Fruit fly (Drosophila melanogaster) whole organism, wandering third instar larva: ENCODE results near the gene Sodh2.

Experiments
- Abd-B ChIP-seq: fragments of >200 bp; optimal IDR thresholded peaks from 2 replicates; lab custom pipeline; 2017; ENCODE audit warnings: missing biosample characterization, missing genetic modification characterization
- CG32264 ChIP-seq: fragments of 200-800 bp; sonication (Bioruptor generic); optimal IDR thresholded peaks from 2 replicates; lab custom pipeline; 2016; ENCODE audit warnings: missing biosample characterization, missing genetic modification characterization
- CG9705 ChIP-seq: fragments of 200-800 bp; sonication (Bioruptor generic); optimal IDR thresholded peaks from 2 replicates; lab custom pipeline; 2018; ENCODE audit warnings: missing biosample characterization, mild to moderate bottlenecking, missing genetic modification characterization
- CrebA ChIP-seq: fragments of 200-800 bp; sonication (Bioruptor generic); optimal IDR thresholded peaks from 2 replicates; lab custom pipeline; 2016; ENCODE audit warnings: missing biosample characterization, mild to moderate bottlenecking, missing genetic modification characterization, borderline replicate concordance
- Dfd ChIP-seq: fragments of >200 bp; optimal IDR thresholded peaks from 2 replicates; lab custom pipeline; 2017; ENCODE audit warnings: missing biosample characterization, missing genetic modification characterization
- Dif ChIP-seq: fragments of 200-275, 200-300 bp; sonication (Bioruptor generic); optimal IDR thresholded peaks from 2 replicates; lab custom pipeline; 2018; ENCODE audit warnings: missing biosample characterization, missing genetic modification characterization; ENCODE audit not compliant: partially characterized antibody
- GATAd ChIP-seq: sonication (Bioruptor generic); optimal IDR thresholded peaks from 2 replicates; lab custom pipeline; 2016; ENCODE audit warnings: missing biosample characterization, missing genetic modification characterization
- HLH106 ChIP-seq: fragments of 200-800 bp; optimal IDR thresholded peaks from 3 replicates; lab custom pipeline; 2019; ENCODE audit warnings: missing biosample characterization, mild to moderate bottlenecking, missing genetic modification characterization, moderate library complexity
- Hnf4 ChIP-seq: fragments of 200-800 bp; sonication (Bioruptor generic); optimal IDR thresholded peaks from 2 replicates; lab custom pipeline; 2016; ENCODE audit warnings: missing biosample characterization, mild to moderate bottlenecking, missing genetic modification characterization
- Hr78 ChIP-seq: fragments of >200 bp; optimal IDR thresholded peaks from 2 replicates; lab custom pipeline; 2017; ENCODE audit warnings: missing biosample characterization, missing genetic modification characterization
- Hr83 ChIP-seq: fragments of 200-300 bp; sonication (Bioruptor generic); optimal IDR thresholded peaks from 2 replicates; lab custom pipeline; 2016; ENCODE audit warnings: missing biosample characterization, mild to moderate bottlenecking, missing genetic modification characterization, moderate library complexity; ENCODE audit not compliant: poor library complexity, severe bottlenecking
- Jra ChIP-seq: sonication (Bioruptor generic); optimal IDR thresholded peaks from 2 replicates; lab custom pipeline; 2016; ENCODE audit warnings: missing biosample characterization, missing genetic modification characterization
- Mio ChIP-seq: sonication (Bioruptor generic); optimal IDR thresholded peaks from 2 replicates; lab custom pipeline; 2016; ENCODE audit warnings: missing biosample characterization, missing genetic modification characterization
- Myc ChIP-seq: fragments of >200 bp; optimal IDR thresholded peaks from 2 replicates; lab custom pipeline; 2017
- N ChIP-seq: fragments of >200 bp; optimal IDR thresholded peaks from 2 replicates; lab custom pipeline; 2018; ENCODE audit warnings: missing biosample characterization, missing external identifiers, missing genetic modification characterization
- OdsH ChIP-seq: fragments of 200-800 bp; sonication (Bioruptor generic); optimal IDR thresholded peaks from 2 replicates; lab custom pipeline; 2016; ENCODE audit warnings: missing biosample characterization, mild to moderate bottlenecking, missing genetic modification characterization
- Rel ChIP-seq, 2 experiments: fragments of 200-800 bp; sonication (Bioruptor generic) in 1 of 2; optimal IDR thresholded peaks; 2 replicates in 1 of 2; 3 replicates in 1 of 2; lab custom pipeline; 2016 to 2019; ENCODE audit warnings: mild to moderate bottlenecking in 2 of 2, missing biosample characterization in 2 of 2, missing genetic modification characterization in 2 of 2, moderate library complexity in 1 of 2
- Sp1 ChIP-seq: fragments of 200-800 bp; sonication (Bioruptor generic); optimal IDR thresholded peaks from 3 replicates; lab custom pipeline; 2019; ENCODE audit warnings: missing biosample characterization, mild to moderate bottlenecking, missing genetic modification characterization, moderate library complexity
- Vsx2 ChIP-seq: fragments of 200-300, 225-300 bp; sonication (Bioruptor generic); optimal IDR thresholded peaks from 2 replicates; lab custom pipeline; 2018; ENCODE audit warnings: missing biosample characterization, missing genetic modification characterization; ENCODE audit not compliant: partially characterized antibody
- br ChIP-seq: fragments of 200-800 bp; sonication (Bioruptor generic); optimal IDR thresholded peaks from 2 replicates; lab custom pipeline; 2016; ENCODE audit warnings: missing biosample characterization, missing genetic modification characterization
- brk ChIP-seq: fragments of 200-800 bp; sonication (Bioruptor generic); optimal IDR thresholded peaks from 2 replicates; lab custom pipeline; 2016; ENCODE audit warnings: missing biosample characterization, mild to moderate bottlenecking, missing genetic modification characterization
- dl ChIP-seq, 2 experiments: fragments of 175-275, 200-275 bp in 1 of 2; fragments of 200-275 bp in 1 of 2; sonication (Bioruptor generic); optimal IDR thresholded peaks; lab custom pipeline; 2018; ENCODE audit warnings: mild to moderate bottlenecking in 2 of 2, missing biosample characterization in 2 of 2, missing genetic modification characterization in 2 of 2, moderate library complexity in 2 of 2; ENCODE audit not compliant: partially characterized antibody in 2 of 2, insufficient read depth in 1 of 2
- dmrt93B ChIP-seq: fragments of 200-800 bp; sonication (Bioruptor generic); optimal IDR thresholded peaks from 2 replicates; lab custom pipeline; 2018; ENCODE audit warnings: missing biosample characterization, mild to moderate bottlenecking, missing genetic modification characterization
- dsf ChIP-seq: sonication (Bioruptor generic); optimal IDR thresholded peaks from 2 replicates; lab custom pipeline; 2016; ENCODE audit warnings: missing biosample characterization, missing genetic modification characterization, borderline replicate concordance
- ey ChIP-seq: fragments of 200-800 bp; sonication (Bioruptor generic); optimal IDR thresholded peaks from 2 replicates; lab custom pipeline; 2016; ENCODE audit warnings: missing biosample characterization, missing genetic modification characterization
- foxo ChIP-seq, 2 experiments: fragments of 200-800 bp; sonication (Bioruptor generic); optimal IDR thresholded peaks; 2 replicates in 1 of 2; 3 replicates in 1 of 2; lab custom pipeline; 2016 to 2017; ENCODE audit warnings: missing biosample characterization in 2 of 2, missing genetic modification characterization in 2 of 2
- fru ChIP-seq: fragments of 200-800 bp; sonication (Bioruptor generic); optimal IDR thresholded peaks from 3 replicates; lab custom pipeline; 2016; ENCODE audit warnings: missing biosample characterization, mild to moderate bottlenecking, missing genetic modification characterization
- h ChIP-seq: fragments of 200-800 bp; sonication (Bioruptor generic); optimal IDR thresholded peaks from 3 replicates; lab custom pipeline; 2016; ENCODE audit warnings: missing biosample characterization, mild to moderate bottlenecking, missing genetic modification characterization
- jim ChIP-seq: fragments of 175-275, 200-325 bp; sonication (Bioruptor generic); optimal IDR thresholded peaks from 2 replicates; lab custom pipeline; 2016; ENCODE audit warnings: missing biosample characterization, mild to moderate bottlenecking, missing genetic modification characterization
- lola ChIP-seq: fragments of >200 bp; optimal IDR thresholded peaks from 2 replicates; lab custom pipeline; 2017; ENCODE audit warnings: missing biosample characterization, missing genetic modification characterization
- pan ChIP-seq: fragments of >200 bp; optimal IDR thresholded peaks from 2 replicates; lab custom pipeline; 2017
- psq ChIP-seq: fragments of 200-800 bp; sonication (Bioruptor generic); optimal IDR thresholded peaks from 3 replicates; lab custom pipeline; 2017; ENCODE audit warnings: missing biosample characterization, mild to moderate bottlenecking, missing genetic modification characterization, moderate library complexity
- rgr ChIP-seq: fragments of 200-800 bp; sonication (Bioruptor generic); optimal IDR thresholded peaks from 3 replicates; lab custom pipeline; 2016; ENCODE audit warnings: missing biosample characterization, mild to moderate bottlenecking, missing genetic modification characterization
- sage ChIP-seq: fragments of 200-800 bp; sonication (Bioruptor generic); optimal IDR thresholded peaks from 2 replicates; lab custom pipeline; 2016; ENCODE audit warnings: missing biosample characterization, mild to moderate bottlenecking, missing genetic modification characterization
- sv ChIP-seq: fragments of 200-800 bp; sonication (Bioruptor generic); optimal IDR thresholded peaks from 3 replicates; lab custom pipeline; 2016; ENCODE audit warnings: missing biosample characterization, missing genetic modification characterization
- tai ChIP-seq: sonication (Bioruptor generic); optimal IDR thresholded peaks from 2 replicates; lab custom pipeline; 2016; ENCODE audit warnings: missing biosample characterization, missing genetic modification characterization
- usp ChIP-seq: fragments of >200 bp; optimal IDR thresholded peaks from 2 replicates; lab custom pipeline; 2017; ENCODE audit warnings: missing biosample characterization, missing genetic modification characterization
- woc ChIP-seq: sonication (Bioruptor generic); optimal IDR thresholded peaks from 2 replicates; lab custom pipeline; 2016; ENCODE audit warnings: missing biosample characterization, mild to moderate bottlenecking, missing genetic modification characterization

Gene Sodh2

DNA sequence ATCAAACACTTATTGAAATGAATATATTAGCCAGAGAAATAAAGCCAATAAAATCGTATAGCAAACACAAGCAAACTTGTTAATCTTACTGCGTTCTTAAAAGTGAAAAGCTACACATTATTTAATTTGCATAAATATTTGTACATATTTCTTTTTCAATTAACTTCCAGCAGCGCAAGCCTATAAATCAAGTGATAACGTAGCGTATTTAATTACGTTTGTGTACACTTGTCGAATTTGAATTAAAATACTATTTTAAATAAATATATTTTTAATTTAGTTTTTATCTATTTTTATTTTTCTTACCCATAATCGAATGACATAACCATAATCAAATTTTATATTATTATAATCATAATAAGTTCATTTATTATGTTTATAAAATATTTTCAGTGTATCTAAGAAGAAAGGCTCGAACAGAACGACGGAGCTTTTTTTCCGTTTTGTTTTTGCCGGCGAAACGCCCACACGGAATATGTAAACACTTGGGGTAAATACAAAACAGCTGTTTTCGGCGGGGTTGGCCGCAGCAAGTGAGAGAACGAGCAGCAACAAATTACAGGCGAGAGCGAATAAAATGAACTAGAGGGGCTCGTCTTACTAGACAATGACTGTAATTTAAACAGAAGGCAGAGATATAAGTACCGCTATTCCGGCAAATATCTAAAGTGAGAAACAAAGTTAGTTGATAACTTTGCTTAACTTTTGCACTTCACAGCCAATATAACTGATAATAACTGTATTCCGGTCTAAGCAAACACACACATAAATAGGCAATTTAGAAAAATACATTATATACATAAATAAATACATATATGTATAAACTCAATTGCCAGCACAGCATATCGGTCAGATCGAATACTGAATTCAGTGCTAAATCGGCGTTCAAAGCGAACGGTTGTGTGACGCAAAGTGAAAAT, at the start of gene Sodh2:
Gene Sodh2, plus strand, starts transcription at position 870 of the 920 bp plus-strand sequence.
- TF ChIP-seq fru (GFP tag; lab: Kevin White, UChicago) = peak; percentile 70
- TF ChIP-seq dmrt93B (GFP tag; lab: Kevin White, UChicago) = peak; percentile 51
- TF ChIP-seq GATAd = peak; percentile 36
- TF ChIP-seq h (GFP tag; lab: Kevin White, UChicago) = peak; percentile 85
- TF ChIP-seq CG32264 = peak; percentile 17
- no peak for TF ChIP-seq Vsx2 (GFP tag; lab: Kevin White, UChicago)
- peak; percentile 58 for TF ChIP-seq Rel (GFP tag; optimal IDR thresholded peaks at IDR 0.05; lab: Kevin White, UChicago)
- TF ChIP-seq Rel (tag; optimal IDR thresholded peaks at IDR 0.05; lab: Kevin White, UChicago) = peak; percentile 74
- TF ChIP-seq pan = no peak
- TF ChIP-seq psq = peak; percentile 83
- TF ChIP-seq dl (GFP tag; optimal IDR thresholded peaks at IDR 0.05; lab: Kevin White, UChicago; ENCODE audit: insufficient read depth in 1 of 2, partially characterized antibody in 2 of 2) = no peak
- no peak for TF ChIP-seq CrebA (GFP tag; lab: Kevin White, UChicago)
- TF ChIP-seq Dif = no peak
- peak; percentile 86 for TF ChIP-seq OdsH (GFP tag; lab: Kevin White, UChicago)
- TF ChIP-seq lola (GFP tag; lab: Kevin White, UChicago) = no peak
- TF ChIP-seq Jra = peak; percentile 23
- no peak for TF ChIP-seq tai (GFP tag; lab: Kevin White, UChicago)
- peak; percentile 91 for TF ChIP-seq Sp1 (GFP tag; lab: Kevin White, UChicago)
- peak; percentile 65 for TF ChIP-seq CG9705 (GFP tag; lab: Kevin White, UChicago)
- TF ChIP-seq Dfd (GFP tag; lab: Kevin White, UChicago) = no peak
- peak; percentile 46 for TF ChIP-seq woc
- peak; percentile 55 for TF ChIP-seq ey (GFP tag; lab: Kevin White, UChicago)
- no peak for TF ChIP-seq usp (GFP tag; lab: Kevin White, UChicago)
- no peak for TF ChIP-seq sv (GFP tag; lab: Kevin White, UChicago)
- no peak for TF ChIP-seq Abd-B (GFP tag; lab: Kevin White, UChicago)
- no peak for TF ChIP-seq dsf
- peak; percentile 98 for TF ChIP-seq Hr83 (GFP tag; lab: Kevin White, UChicago)
- no peak for TF ChIP-seq jim (GFP tag; lab: Kevin White, UChicago)
- peak; percentile 64 for TF ChIP-seq sage (GFP tag; lab: Kevin White, UChicago)
- TF ChIP-seq Mio (GFP tag; lab: Kevin White, UChicago) = peak; percentile 7
- no peak for TF ChIP-seq Hr78 (GFP tag; lab: Kevin White, UChicago)
- TF ChIP-seq brk (GFP tag; lab: Kevin White, UChicago) = peak; percentile 67
- peak; percentile 86 for TF ChIP-seq HLH106 (tag; lab: Kevin White, UChicago)
- TF ChIP-seq Hnf4 (GFP tag; lab: Kevin White, UChicago) = peak; percentile 65
- peak in 1 of 2 experiments; percentile 87 for TF ChIP-seq foxo (GFP tag; optimal IDR thresholded peaks at IDR 0.05; lab: Kevin White, UChicago)
- TF ChIP-seq Myc (lab: Kevin White, UChicago) = no peak
- peak; percentile 88 for TF ChIP-seq rgr
- no peak for TF ChIP-seq N (GFP tag; lab: Kevin White, UChicago)
- peak; percentile 72 for TF ChIP-seq br (GFP tag; lab: Kevin White, UChicago)
